Worm (Caenorhabditis elegans) whole organism, L3 larva: ENCODE measurements around the gene mrps-18A.
"Not testable (repeated sequence)": the region's sequence is repeated elsewhere in the genome, so short reads cannot be mapped to it uniquely, and the experiment has no call there.

Experiments
- R02D3.7 ChIP-seq: fragments of 150-350 bp; optimal IDR thresholded peaks from 2 replicates; lab custom pipeline; 2014; ENCODE audit warnings: missing biosample characterization, missing genetic modification characterization
- aly-2 ChIP-seq: fragments of 150-350 bp; optimal IDR thresholded peaks from 2 replicates; lab custom pipeline; 2014; ENCODE audit warnings: missing biosample characterization, missing genetic modification characterization
- ama-1 ChIP-seq: fragments of 150-350 bp; optimal IDR thresholded peaks from 2 replicates; lab custom pipeline; 2018
- ceh-16 ChIP-seq: sonication (generic microtip); optimal IDR thresholded peaks from 2 replicates; lab custom pipeline; 2017; ENCODE audit warnings: missing biosample characterization, missing genetic modification characterization
- ceh-28 ChIP-seq: fragments of 150-350 bp; optimal IDR thresholded peaks from 2 replicates; lab custom pipeline; 2014; ENCODE audit warnings: missing biosample characterization, missing genetic modification reagents, missing genetic modification characterization
- ceh-82 ChIP-seq: fragments of 150-350 bp; optimal IDR thresholded peaks from 2 replicates; lab custom pipeline; 2014; ENCODE audit warnings: missing biosample characterization, missing genetic modification characterization
- ceh-9 ChIP-seq: sonication (generic microtip); optimal IDR thresholded peaks from 2 replicates; lab custom pipeline; 2018; ENCODE audit warnings: missing biosample characterization, missing genetic modification characterization
- egl-27 ChIP-seq: sonication (generic microtip); optimal IDR thresholded peaks from 4 replicates; lab custom pipeline; 2017; ENCODE audit warnings: missing biosample characterization, missing genetic modification reagents, missing genetic modification characterization
- egl-5 ChIP-seq: fragments of 150-350 bp; optimal IDR thresholded peaks from 2 replicates; lab custom pipeline; 2017; ENCODE audit warnings: missing biosample characterization, missing genetic modification reagents, missing genetic modification characterization, inconsistent platforms
- elt-1 ChIP-seq: fragments of 150-350 bp; optimal IDR thresholded peaks from 2 replicates; lab custom pipeline; 2014; ENCODE audit warnings: missing biosample characterization, missing genetic modification characterization
- elt-2 ChIP-seq: sonication (generic microtip); optimal IDR thresholded peaks from 2 replicates; lab custom pipeline; 2016; ENCODE audit warnings: missing genetic modification reagents, mild to moderate bottlenecking, missing genetic modification characterization, missing compliant biosample characterization
- elt-3 ChIP-seq, 3 experiments: fragments of 150-350 bp in 1 of 3; sonication (generic microtip) in 2 of 3; optimal IDR thresholded peaks; 2 replicates in 2 of 3; 4 replicates in 1 of 3; lab custom pipeline; 2014 to 2017; ENCODE audit warnings: missing biosample characterization in 3 of 3, missing genetic modification characterization in 3 of 3
- fkh-10 ChIP-seq: sonication (generic microtip); optimal IDR thresholded peaks from 2 replicates; lab custom pipeline; 2017; ENCODE audit warnings: missing biosample characterization, missing genetic modification reagents, missing genetic modification characterization
- fkh-2 ChIP-seq: fragments of 150-350 bp; optimal IDR thresholded peaks from 2 replicates; lab custom pipeline; 2014; ENCODE audit warnings: missing biosample characterization, missing genetic modification reagents, missing genetic modification characterization
- fos-1 ChIP-seq: fragments of 150-350 bp; optimal IDR thresholded peaks from 2 replicates; lab custom pipeline; 2014; ENCODE audit warnings: missing biosample characterization, missing genetic modification characterization
- hmg-11 ChIP-seq: sonication (generic microtip); optimal IDR thresholded peaks from 2 replicates; lab custom pipeline; 2016; ENCODE audit warnings: missing genetic modification characterization, missing compliant biosample characterization
- jun-1 ChIP-seq: fragments of 150-350 bp; optimal IDR thresholded peaks from 2 replicates; lab custom pipeline; 2014; ENCODE audit warnings: missing biosample characterization, missing genetic modification reagents, missing genetic modification characterization
- lin-39 ChIP-seq: fragments of 150-350 bp; optimal IDR thresholded peaks from 2 replicates; lab custom pipeline; 2018; ENCODE audit warnings: missing biosample characterization, missing genetic modification reagents, missing genetic modification characterization
- mdl-1 ChIP-seq: fragments of 150-350 bp; optimal IDR thresholded peaks from 2 replicates; lab custom pipeline; 2014; ENCODE audit warnings: missing biosample characterization, missing genetic modification characterization
- mml-1 ChIP-seq: fragments of 150-350 bp; sonication (generic microtip); optimal IDR thresholded peaks from 3 replicates; lab custom pipeline; 2014; ENCODE audit warnings: missing biosample characterization, missing genetic modification characterization
- nhr-11 ChIP-seq: fragments of 150-350 bp; optimal IDR thresholded peaks from 2 replicates; lab custom pipeline; 2014; ENCODE audit warnings: missing biosample characterization, missing genetic modification characterization
- nhr-12 ChIP-seq: fragments of 150-350 bp; optimal IDR thresholded peaks from 2 replicates; lab custom pipeline; 2014; ENCODE audit warnings: missing biosample characterization, missing genetic modification characterization
- nhr-23 ChIP-seq: fragments of 150-350 bp; optimal IDR thresholded peaks from 2 replicates; lab custom pipeline; 2014; ENCODE audit warnings: missing biosample characterization, missing genetic modification reagents, missing genetic modification characterization
- nhr-237 ChIP-seq: fragments of 150-350 bp; optimal IDR thresholded peaks from 2 replicates; lab custom pipeline; 2014; ENCODE audit warnings: missing biosample characterization, missing genetic modification characterization
- nhr-28 ChIP-seq: fragments of 150-350 bp; optimal IDR thresholded peaks from 2 replicates; lab custom pipeline; 2014; ENCODE audit warnings: missing biosample characterization, missing genetic modification characterization
- nhr-43 ChIP-seq: sonication (generic microtip); optimal IDR thresholded peaks from 2 replicates; lab custom pipeline; 2016; ENCODE audit warnings: mild to moderate bottlenecking, missing genetic modification characterization, missing compliant biosample characterization; ENCODE audit not compliant: poor library complexity, severe bottlenecking
- nhr-67 ChIP-seq: fragments of 150-350 bp; optimal IDR thresholded peaks from 2 replicates; lab custom pipeline; 2014; ENCODE audit warnings: missing biosample characterization, missing genetic modification characterization
- nhr-76 ChIP-seq: fragments of 150-350 bp; sonication (generic microtip); optimal IDR thresholded peaks from 5 replicates; lab custom pipeline; 2014; ENCODE audit warnings: missing biosample characterization, missing genetic modification characterization
- nhr-77 ChIP-seq: fragments of 150-350 bp; optimal IDR thresholded peaks from 2 replicates; lab custom pipeline; 2014; ENCODE audit warnings: missing biosample characterization, missing genetic modification characterization
- pha-4 ChIP-seq: fragments of 150-350 bp; optimal IDR thresholded peaks from 2 replicates; lab custom pipeline; 2014; ENCODE audit warnings: missing biosample characterization, missing genetic modification reagents, missing genetic modification characterization
- pqm-1 ChIP-seq: fragments of 150-350 bp; optimal IDR thresholded peaks from 2 replicates; lab custom pipeline; 2017; ENCODE audit warnings: missing biosample characterization, missing genetic modification characterization, inconsistent platforms
- sea-2 ChIP-seq: fragments of 150-350 bp; sonication (generic microtip); optimal IDR thresholded peaks from 4 replicates; lab custom pipeline; 2014; ENCODE audit warnings: missing biosample characterization, missing genetic modification reagents, missing genetic modification characterization
- skn-1 ChIP-seq: fragments of 150-350 bp; optimal IDR thresholded peaks from 2 replicates; lab custom pipeline; 2014; ENCODE audit warnings: missing biosample characterization, missing genetic modification characterization
- snpc-4 ChIP-seq: fragments of 150-350 bp; optimal IDR thresholded peaks from 2 replicates; lab custom pipeline; 2014; ENCODE audit warnings: missing biosample characterization, missing genetic modification characterization
- unc-39 ChIP-seq: sonication (generic microtip); optimal IDR thresholded peaks from 4 replicates; lab custom pipeline; 2017; ENCODE audit warnings: missing biosample characterization, missing genetic modification characterization
- unc-62 ChIP-seq: fragments of 150-350 bp; sonication (generic microtip); optimal IDR thresholded peaks from 4 replicates; lab custom pipeline; 2014; ENCODE audit warnings: missing biosample characterization, missing genetic modification reagents, missing genetic modification characterization
- zag-1 ChIP-seq: fragments of 150-350 bp; optimal IDR thresholded peaks from 2 replicates; lab custom pipeline; 2014; ENCODE audit warnings: missing biosample characterization, missing genetic modification characterization
- ztf-11 ChIP-seq: fragments of 150-350 bp; optimal IDR thresholded peaks from 2 replicates; lab custom pipeline; 2014; ENCODE audit warnings: missing biosample characterization, missing genetic modification characterization

Gene mrps-18A

ce11 chrIII:8347822-8348221 lies 16.1 kb upstream of the mrps-18A start, which contains the start of gene clc-29:
TSS of gene clc-29 (minus strand) at chrIII:8347922.
- not testable (repeated sequence) for TF ChIP-seq R02D3.7; elt-2 (tag; lab: Kevin White, UChicago); nhr-28 (tag; lab: Kevin White, UChicago)

- TF ChIP-seq mdl-1 (tag; lab: Kevin White, UChicago); unc-62; nhr-23 (tag; lab: Kevin White, UChicago): not testable (repeated sequence)
Observed at ce11 chrIII:8344283-8344682, 12.6 kb upstream of the mrps-18A start, which contains the start of gene ZC262.7. TSS of gene ZC262.7 (minus strand) at chrIII:8344336.

DNA sequence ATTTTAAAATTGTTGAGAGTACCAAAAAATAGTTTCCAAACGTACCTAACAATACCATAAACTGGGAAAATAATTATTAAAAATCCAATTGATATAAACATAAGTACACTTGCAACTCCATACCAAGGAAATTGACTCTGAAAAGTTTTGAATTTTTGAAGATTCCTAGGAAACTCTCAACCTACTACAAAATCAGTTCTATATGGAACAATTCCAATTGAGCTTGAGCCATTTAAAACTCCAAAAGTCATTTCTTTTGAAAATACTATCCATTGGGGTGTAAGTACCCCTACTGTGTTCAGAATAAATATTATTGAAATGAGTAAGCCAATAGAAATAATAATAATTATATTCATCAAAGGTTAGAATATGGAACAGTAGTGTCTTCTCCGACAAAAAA lies 7.7 kb upstream of the mrps-18A start, which contains the start of gene clc-28:
Gene clc-28, minus strand, starts transcription at position 101 of the 400 bp plus-strand sequence.
- not testable (repeated sequence) for TF ChIP-seq nhr-237; fkh-10 (GFP tag; lab: Kevin White, UChicago); zag-1 (tag; lab: Kevin White, UChicago)

ce11 chrIII:8334432-8334831 lies 2.7 kb upstream of the mrps-18A start, which contains the start of gene ZC262.4:
TSS of gene ZC262.4 (minus strand) at chrIII:8334532.
- no peak for TF ChIP-seq nhr-43 (tag; lab: Kevin White, UChicago)
- TF ChIP-seq elt-2 (tag; lab: Kevin White, UChicago) = no peak
- no peak for TF ChIP-seq ceh-82 (tag; lab: Kevin White, UChicago)
- TF ChIP-seq nhr-11 (tag; lab: Kevin White, UChicago) = no peak
- TF ChIP-seq elt-3 (tag; optimal IDR thresholded peaks at IDR 0.05; lab: Kevin White, UChicago) = no peak
- TF ChIP-seq mml-1 (tag; lab: Kevin White, UChicago) = no peak
- TF ChIP-seq fos-1 (tag; lab: Kevin White, UChicago) = no peak
- TF ChIP-seq skn-1 (tag; lab: Kevin White, UChicago) = no peak
- TF ChIP-seq snpc-4 (tag; lab: Kevin White, UChicago) = no peak
- TF ChIP-seq R02D3.7 = no peak
- no peak for TF ChIP-seq ama-1 (lab: Kevin White, UChicago)
- TF ChIP-seq lin-39 (tag; lab: Kevin White, UChicago) = no peak
- no peak for TF ChIP-seq egl-5 (tag; lab: Kevin White, UChicago)

ce11 chrIII:8331211-8331610 lies 508 bp downstream of the mrps-18A start, which contains the start of gene iglr-2:
TSS of gene iglr-2 (minus strand) at chrIII:8331311.
- TF ChIP-seq snpc-4 (tag; lab: Kevin White, UChicago) = no peak
- no peak for TF ChIP-seq jun-1 (tag; lab: Kevin White, UChicago)
- no peak for TF ChIP-seq egl-27 (tag; lab: Kevin White, UChicago)
- no peak for TF ChIP-seq ama-1 (lab: Kevin White, UChicago)
- TF ChIP-seq fkh-2 = no peak
- TF ChIP-seq ceh-28 (tag; lab: Kevin White, UChicago) = no peak
- TF ChIP-seq aly-2 = no peak
- TF ChIP-seq, all 47 proteins: peak for 0

- TF ChIP-seq nhr-43 (tag; lab: Kevin White, UChicago) = no peak
- no peak for TF ChIP-seq ceh-82 (tag; lab: Kevin White, UChicago)
- TF ChIP-seq nhr-12 (tag; lab: Kevin White, UChicago) = no peak
- no peak for TF ChIP-seq fkh-10 (GFP tag; lab: Kevin White, UChicago)
- no peak for TF ChIP-seq hmg-11
- TF ChIP-seq pqm-1 (tag; lab: Kevin White, UChicago) = peak; percentile 70
- TF ChIP-seq nhr-67 (tag; lab: Kevin White, UChicago) = no peak
- no peak for TF ChIP-seq nhr-28 (tag; lab: Kevin White, UChicago)
- no peak for TF ChIP-seq R02D3.7
- no peak for TF ChIP-seq ceh-9 (tag; lab: Kevin White, UChicago)
- TF ChIP-seq nhr-237 = no peak
- TF ChIP-seq unc-39 (tag; lab: Kevin White, UChicago) = no peak
- no peak for TF ChIP-seq nhr-23 (tag; lab: Kevin White, UChicago)
- no peak for TF ChIP-seq mml-1 (tag; lab: Kevin White, UChicago)
- TF ChIP-seq ceh-16 (tag; lab: Kevin White, UChicago) = no peak
- TF ChIP-seq nhr-77 (tag; lab: Kevin White, UChicago) = no peak
- TF ChIP-seq ama-1 (lab: Kevin White, UChicago) = no peak
- no peak for TF ChIP-seq nhr-11 (tag; lab: Kevin White, UChicago)
- peak; percentile 49 for TF ChIP-seq pha-4 (tag; lab: Kevin White, UChicago)
- no peak for TF ChIP-seq mdl-1 (tag; lab: Kevin White, UChicago)
- peak; percentile 91 for TF ChIP-seq elt-2 (tag; lab: Kevin White, UChicago)
- no peak for TF ChIP-seq elt-1
- TF ChIP-seq elt-3 (tag; optimal IDR thresholded peaks at IDR 0.05; lab: Kevin White, UChicago) = no peak
- TF ChIP-seq sea-2 (GFP tag; lab: Kevin White, UChicago) = no peak
- no peak for TF ChIP-seq nhr-76 (tag; lab: Kevin White, UChicago)
- TF ChIP-seq skn-1 (tag; lab: Kevin White, UChicago) = no peak
- TF ChIP-seq ztf-11 (tag; lab: Kevin White, UChicago) = no peak
- no peak for TF ChIP-seq unc-62
Observed at ce11 chrIII:8325574-8326513, 5.9 kb downstream of the mrps-18A start, which contains the start of gene ZC262.13. TSS of gene ZC262.13 (plus strand) at chrIII:8326214.
